Worm (Caenorhabditis elegans) whole organism, midembryonic: ENCODE data around the gene sqv-7.

ENCODE experiments used
- T22C8.4 ChIP-seq: fragments of 200-800 bp; sonication (Bioruptor generic); IDR thresholded peaks from 2 replicates; pipeline ENCODE4 v1.3.6; 2022; ENCODE audit warnings: missing genetic modification characterization, missing compliant biosample characterization
- cog-1 ChIP-seq: sonication (generic microtip); optimal IDR thresholded peaks from 2 replicates; lab custom pipeline; 2016; ENCODE audit warnings: missing genetic modification characterization, missing compliant biosample characterization
- flt-1 ChIP-seq: fragments of 200-800 bp; sonication (Bioruptor generic); IDR thresholded peaks from 2 replicates; pipeline ENCODE4 v1.3.6; 2022; ENCODE audit warnings: missing genetic modification characterization, missing compliant biosample characterization
- med-1 ChIP-seq: sonication (generic microtip); optimal IDR thresholded peaks from 2 replicates; lab custom pipeline; 2017; ENCODE audit warnings: missing genetic modification characterization, mild to moderate bottlenecking, missing compliant biosample characterization, antibody characterized with exemption, missing genetic modification reagents; ENCODE audit not compliant: insufficient read depth
- ref-1 ChIP-seq: fragments of 200-800 bp; sonication (Bioruptor generic); conservative IDR thresholded peaks from 2 replicates; pipeline ENCODE4 v1.3.6; 2022; ENCODE audit warnings: missing genetic modification reagents, missing genetic modification characterization, missing compliant biosample characterization
- ztf-23 ChIP-seq: fragments of 200-800 bp; sonication (Bioruptor generic); IDR thresholded peaks from 2 replicates; pipeline ENCODE4 v1.3.6; 2022; ENCODE audit warnings: missing genetic modification reagents, missing genetic modification characterization, missing compliant biosample characterization

DNA sequence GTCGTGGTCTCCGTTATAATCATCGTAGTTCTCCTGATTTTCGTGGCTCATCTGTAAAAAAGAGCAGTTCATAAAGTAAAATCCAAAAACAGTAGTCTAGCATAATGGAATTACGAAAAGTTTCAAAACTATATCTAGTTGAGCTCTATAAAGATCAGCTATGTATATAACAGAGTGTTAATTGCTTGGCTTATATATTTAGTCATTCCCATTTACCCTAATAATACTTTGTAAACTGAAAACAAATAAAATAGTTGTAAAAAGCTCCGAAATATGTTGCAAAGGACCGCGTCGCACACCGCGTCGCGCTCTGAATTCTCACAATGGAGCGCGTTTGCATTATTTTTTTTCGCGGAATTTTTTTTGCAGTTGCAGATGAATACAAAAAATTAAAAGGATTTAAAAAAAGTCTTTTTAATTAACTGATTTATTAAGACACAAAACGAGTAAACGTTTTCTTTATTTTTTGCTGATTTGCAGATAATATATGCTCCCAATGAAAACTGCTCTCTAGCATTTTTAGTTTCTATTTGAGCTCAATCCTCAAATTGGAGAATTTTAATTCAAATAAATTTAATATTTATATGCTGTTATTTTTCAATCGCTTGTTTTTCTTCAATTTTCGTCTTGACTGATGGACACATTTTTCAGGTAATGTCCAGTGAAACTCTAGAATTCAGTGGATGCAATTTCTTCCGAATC, 37.7 kb upstream of the sqv-7 start, which contains the start of the genes tcer-1 and ZK1127.5:
- no peak for TF ChIP-seq ref-1
- no peak for TF ChIP-seq ztf-23 (GFP tag; lab: Robert Waterston, UW)
- TF ChIP-seq flt-1 (GFP tag; lab: Robert Waterston, UW) = no peak
- TF ChIP-seq cog-1 (tag; lab: Kevin White, UChicago) = no peak
- TF ChIP-seq T22C8.4 (GFP tag; lab: Robert Waterston, UW) = no peak
- no peak for TF ChIP-seq med-1
